Worm (Caenorhabditis elegans) whole organism, L3 larva: ENCODE results near the gene eri-9.

Experiments used
- egl-27 ChIP-seq: sonication (generic microtip); optimal IDR thresholded peaks from 4 replicates; lab custom pipeline; 2017; ENCODE audit warnings: missing biosample characterization, missing genetic modification reagents, missing genetic modification characterization
- elt-3 ChIP-seq, 3 experiments: fragments of 150-350 bp in 1 of 3; sonication (generic microtip) in 2 of 3; optimal IDR thresholded peaks; 2 replicates in 2 of 3; 4 replicates in 1 of 3; lab custom pipeline; 2014 to 2017; ENCODE audit warnings: missing biosample characterization in 3 of 3, missing genetic modification characterization in 3 of 3
- nhr-11 ChIP-seq: fragments of 150-350 bp; optimal IDR thresholded peaks from 2 replicates; lab custom pipeline; 2014; ENCODE audit warnings: missing biosample characterization, missing genetic modification characterization

DNA sequence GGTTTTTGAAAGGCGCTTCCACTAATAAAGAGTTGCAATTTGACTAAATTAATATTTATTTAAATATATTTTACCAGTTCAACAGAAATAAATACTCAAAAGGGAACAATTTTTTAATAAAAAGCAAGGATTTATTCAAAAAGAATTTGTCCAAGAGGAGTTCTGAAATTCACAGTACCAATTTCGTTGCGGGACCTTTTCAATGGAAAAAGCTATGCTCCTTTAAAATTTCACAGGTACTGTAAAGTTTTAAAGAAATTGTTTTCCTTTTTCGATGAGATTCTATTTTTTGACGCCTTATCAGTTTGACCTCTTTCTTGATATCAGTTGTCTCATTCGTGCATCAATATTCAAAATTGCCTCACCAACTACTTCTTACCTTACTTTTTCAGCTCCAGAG is 32.0 kb upstream of the eri-9 start, which contains the start of gene tag-340:
- TF ChIP-seq nhr-11 (tag; lab: Kevin White, UChicago), result no peak
- no peak for TF ChIP-seq elt-3 (tag; optimal IDR thresholded peaks at IDR 0.05; lab: Kevin White, UChicago)
- TF ChIP-seq egl-27 (tag; lab: Kevin White, UChicago), result no peak
